Worm (Caenorhabditis elegans) whole organism, L4 larva: ENCODE measurements around the gene cit-1.1.

ENCODE experiments used
- F37D6.2 ChIP-seq: sonication (generic microtip); optimal IDR thresholded peaks from 2 replicates; lab custom pipeline; 2016; ENCODE audit warnings: mild to moderate bottlenecking, missing genetic modification characterization, missing compliant biosample characterization
- R02D3.7 ChIP-seq: fragments of 150-350 bp; sonication (generic microtip); optimal IDR thresholded peaks from 3 replicates; lab custom pipeline; 2014; ENCODE audit warnings: missing biosample characterization, missing genetic modification characterization
- T26A8.4 ChIP-seq: fragments of 200-800 bp; sonication (Bioruptor generic); IDR thresholded peaks from 2 replicates; pipeline ENCODE4 v1.3.6; 2022; ENCODE audit warnings: missing genetic modification characterization, missing compliant biosample characterization
- Y105C5A.15 ChIP-seq: fragments of 200-800 bp; sonication (Bioruptor generic); IDR thresholded peaks from 2 replicates; pipeline ENCODE4 v1.3.6; 2022; ENCODE audit warnings: missing genetic modification characterization, missing compliant biosample characterization
- Y5F2A.4 ChIP-seq: fragments of 200-800 bp; sonication (Bioruptor generic); optimal IDR thresholded peaks from 2 replicates; lab custom pipeline; 2018; ENCODE audit warnings: mild to moderate bottlenecking, missing genetic modification characterization, missing compliant biosample characterization
- ZK337.2 ChIP-seq: fragments of 200-800 bp; sonication (Bioruptor generic); IDR thresholded peaks from 2 replicates; pipeline ENCODE4 v1.3.6; 2022; ENCODE audit warnings: missing genetic modification reagents, missing genetic modification characterization, missing compliant biosample characterization
- ZK546.5 ChIP-seq, 2 experiments: sonication (generic microtip); optimal IDR thresholded peaks; 2 replicates each; lab custom pipeline; 2017; ENCODE audit warnings: missing biosample characterization in 2 of 2, missing genetic modification characterization in 2 of 2
- aly-2 ChIP-seq: sonication (generic microtip); optimal IDR thresholded peaks from 2 replicates; lab custom pipeline; 2018; ENCODE audit warnings: missing biosample characterization, missing genetic modification characterization
- ama-1 ChIP-seq: fragments of 150-350 bp; optimal IDR thresholded peaks from 2 replicates; lab custom pipeline; 2014; ENCODE audit warnings: inconsistent platforms, mixed read lengths
- arid-1 ChIP-seq: fragments of 200-800 bp; sonication (Bioruptor generic); conservative IDR thresholded peaks from 2 replicates; pipeline ENCODE4 v1.3.6; 2022; ENCODE audit warnings: missing genetic modification reagents, missing genetic modification characterization, missing compliant biosample characterization
- ceh-20 ChIP-seq: fragments of 200-800 bp; sonication (Bioruptor generic); IDR thresholded peaks from 2 replicates; pipeline ENCODE4 v1.3.6; 2022; ENCODE audit warnings: missing genetic modification reagents, missing genetic modification characterization, missing compliant biosample characterization
- ceh-28 ChIP-seq: fragments of 150-350 bp; optimal IDR thresholded peaks from 2 replicates; lab custom pipeline; 2014; ENCODE audit warnings: missing biosample characterization, missing genetic modification reagents, missing genetic modification characterization
- ceh-32 ChIP-seq: sonication (generic microtip); optimal IDR thresholded peaks from 2 replicates; lab custom pipeline; 2016; ENCODE audit warnings: mild to moderate bottlenecking, missing genetic modification characterization, missing compliant biosample characterization; ENCODE audit not compliant: poor library complexity
- cey-2 ChIP-seq: sonication (generic microtip); optimal IDR thresholded peaks from 3 replicates; lab custom pipeline; 2017; ENCODE audit warnings: missing genetic modification characterization, mild to moderate bottlenecking, missing compliant biosample characterization, antibody characterized with exemption, borderline replicate concordance; ENCODE audit not compliant: insufficient read depth
- ctbp-1 ChIP-seq: fragments of 200-800 bp; sonication (Bioruptor generic); IDR thresholded peaks from 2 replicates; pipeline ENCODE4 v1.3.6; 2022; ENCODE audit warnings: missing genetic modification reagents, missing genetic modification characterization, missing compliant biosample characterization
- daf-16 ChIP-seq, 3 experiments: sonication (generic microtip); optimal IDR thresholded peaks; 2 replicates each; lab custom pipeline; 2016 to 2017; ENCODE audit warnings: missing genetic modification characterization in 3 of 3, missing genetic modification reagents in 3 of 3, mild to moderate bottlenecking in 2 of 3, missing compliant biosample characterization in 2 of 3, missing biosample characterization in 1 of 3, moderate library complexity in 1 of 3
- daf-19 ChIP-seq: fragments of 200-800 bp; sonication (Bioruptor generic); conservative IDR thresholded peaks from 2 replicates; pipeline ENCODE4 v1.3.6; 2022; ENCODE audit warnings: missing genetic modification characterization, missing compliant biosample characterization
- dmd-6 ChIP-seq: fragments of 200-800 bp; sonication (Bioruptor generic); IDR thresholded peaks from 2 replicates; pipeline ENCODE4 v1.3.6; 2022; ENCODE audit warnings: missing genetic modification reagents, missing genetic modification characterization, missing compliant biosample characterization
- dpl-1 ChIP-seq: fragments of 150-350 bp; optimal IDR thresholded peaks from 2 replicates; lab custom pipeline; 2014; ENCODE audit warnings: missing biosample characterization, missing genetic modification reagents, missing genetic modification characterization
- hif-1 ChIP-seq, 2 experiments: sonication (generic microtip); optimal IDR thresholded peaks; 2 replicates each; lab custom pipeline; 2016 to 2017; ENCODE audit warnings: missing compliant biosample characterization in 2 of 2, missing genetic modification characterization in 2 of 2, missing genetic modification reagents in 2 of 2, missing genotype in 2 of 2, mild to moderate bottlenecking in 1 of 2
- hlh-11 ChIP-seq: fragments of 200-800 bp; sonication (Bioruptor generic); optimal IDR thresholded peaks from 2 replicates; lab custom pipeline; 2018; ENCODE audit warnings: mild to moderate bottlenecking, missing genetic modification characterization, missing compliant biosample characterization
- hlh-30 ChIP-seq: sonication (generic microtip); optimal IDR thresholded peaks from 2 replicates; lab custom pipeline; 2017; ENCODE audit warnings: antibody characterized with exemption, mild to moderate bottlenecking, missing genetic modification characterization, missing compliant biosample characterization; ENCODE audit not compliant: insufficient read depth
- jun-1 ChIP-seq: fragments of 150-350 bp; optimal IDR thresholded peaks from 2 replicates; lab custom pipeline; 2014; ENCODE audit warnings: missing biosample characterization, missing genetic modification reagents, missing genetic modification characterization
- lin-13 ChIP-seq: fragments of 150-350 bp; optimal IDR thresholded peaks from 2 replicates; lab custom pipeline; 2014; ENCODE audit warnings: missing biosample characterization, missing genetic modification reagents, missing genetic modification characterization
- lin-39 ChIP-seq: fragments of 150-350 bp; optimal IDR thresholded peaks from 2 replicates; lab custom pipeline; 2014; ENCODE audit warnings: missing biosample characterization, missing genetic modification reagents, missing genetic modification characterization
- lir-3 ChIP-seq: sonication (generic microtip); optimal IDR thresholded peaks from 2 replicates; lab custom pipeline; 2016; ENCODE audit warnings: mild to moderate bottlenecking, missing genetic modification characterization, missing compliant biosample characterization
- lsy-2 ChIP-seq, 2 experiments: fragments of 150-350 bp in 1 of 2; sonication (generic microtip) in 1 of 2; optimal IDR thresholded peaks; 2 replicates each; lab custom pipeline; 2014 to 2017; ENCODE audit warnings: missing biosample characterization in 2 of 2, missing genetic modification characterization in 2 of 2
- mdt-29 ChIP-seq: fragments of 200-800 bp; sonication (Bioruptor generic); IDR thresholded peaks from 2 replicates; pipeline ENCODE4 v1.3.6; 2022; ENCODE audit warnings: missing genetic modification reagents, missing genetic modification characterization, missing compliant biosample characterization
- mep-1 ChIP-seq: fragments of 150-350 bp; sonication (generic microtip); optimal IDR thresholded peaks from 3 replicates; lab custom pipeline; 2014; ENCODE audit warnings: missing biosample characterization, missing genetic modification characterization
- mes-2 ChIP-seq: sonication (generic microtip); optimal IDR thresholded peaks from 2 replicates; lab custom pipeline; 2016; ENCODE audit warnings: missing genotype, mild to moderate bottlenecking, missing genetic modification characterization, missing compliant biosample characterization; ENCODE audit not compliant: poor library complexity, severe bottlenecking
- mxl-3 ChIP-seq: fragments of 200-800 bp; sonication (Bioruptor generic); optimal IDR thresholded peaks from 2 replicates; lab custom pipeline; 2018; ENCODE audit warnings: mild to moderate bottlenecking, missing genetic modification characterization, missing compliant biosample characterization
- nhr-102 ChIP-seq: sonication (generic microtip); optimal IDR thresholded peaks from 2 replicates; lab custom pipeline; 2016; ENCODE audit warnings: mild to moderate bottlenecking, missing genetic modification characterization, moderate library complexity, missing compliant biosample characterization
- nhr-11 ChIP-seq: fragments of 150-350 bp; optimal IDR thresholded peaks from 2 replicates; lab custom pipeline; 2014; ENCODE audit warnings: missing biosample characterization, missing genetic modification characterization
- nhr-111 ChIP-seq: fragments of 200-800 bp; sonication (Bioruptor generic); optimal IDR thresholded peaks from 2 replicates; lab custom pipeline; 2018; ENCODE audit warnings: mild to moderate bottlenecking, missing genetic modification characterization, missing compliant biosample characterization
- nhr-25 ChIP-seq: sonication (generic microtip); optimal IDR thresholded peaks from 2 replicates; lab custom pipeline; 2017; ENCODE audit warnings: missing genetic modification characterization, mild to moderate bottlenecking, missing compliant biosample characterization, antibody characterized with exemption, moderate library complexity, borderline replicate concordance; ENCODE audit not compliant: insufficient read depth
- nhr-28 ChIP-seq: fragments of 150-350 bp; optimal IDR thresholded peaks from 2 replicates; lab custom pipeline; 2014; ENCODE audit warnings: missing biosample characterization, missing genetic modification characterization
- nhr-41 ChIP-seq: fragments of 200-800 bp; sonication (Bioruptor generic); IDR thresholded peaks from 2 replicates; pipeline ENCODE4 v1.3.6; 2022; ENCODE audit warnings: missing genetic modification reagents, missing genetic modification characterization, missing compliant biosample characterization
- nhr-6 ChIP-seq: fragments of 150-350 bp; optimal IDR thresholded peaks from 2 replicates; lab custom pipeline; 2014; ENCODE audit warnings: missing biosample characterization, missing genetic modification characterization
- php-3 ChIP-seq: fragments of 200-800 bp; sonication (Bioruptor generic); IDR thresholded peaks from 2 replicates; pipeline ENCODE4 v1.3.6; 2022; ENCODE audit warnings: missing genetic modification reagents, missing genetic modification characterization, missing compliant biosample characterization
- pqm-1 ChIP-seq: sonication (generic microtip); optimal IDR thresholded peaks from 2 replicates; lab custom pipeline; 2017; ENCODE audit warnings: missing biosample characterization, missing genetic modification characterization
- saeg-2 ChIP-seq: fragments of 200-800 bp; sonication (Bioruptor generic); IDR thresholded peaks from 2 replicates; pipeline ENCODE4 v1.3.6; 2022; ENCODE audit warnings: missing genetic modification reagents, missing genetic modification characterization, missing compliant biosample characterization
- set-16 ChIP-seq: fragments of 200-800 bp; sonication (Bioruptor generic); IDR thresholded peaks from 2 replicates; pipeline ENCODE4 v1.3.6; 2022; ENCODE audit warnings: missing genetic modification reagents, missing genetic modification characterization, missing compliant biosample characterization
- skn-1 ChIP-seq: fragments of 150-350 bp; optimal IDR thresholded peaks from 2 replicates; lab custom pipeline; 2014; ENCODE audit warnings: missing biosample characterization, missing genetic modification characterization
- vab-7 ChIP-seq: fragments of 200-800 bp; sonication (Bioruptor generic); IDR thresholded peaks from 2 replicates; pipeline ENCODE4 v1.3.6; 2022; ENCODE audit warnings: missing genetic modification reagents, missing genetic modification characterization, missing compliant biosample characterization
- zfp-2 ChIP-seq: sonication (generic microtip); optimal IDR thresholded peaks from 2 replicates; lab custom pipeline; 2016; ENCODE audit warnings: mild to moderate bottlenecking, missing genetic modification characterization, missing compliant biosample characterization
- zfp-3 ChIP-seq: fragments of 200-800 bp; sonication (Bioruptor generic); conservative IDR thresholded peaks from 2 replicates; pipeline ENCODE4 v1.3.6; 2022; ENCODE audit warnings: missing genetic modification reagents, missing genetic modification characterization, missing compliant biosample characterization
- zip-2 ChIP-seq: fragments of 150-350 bp; optimal IDR thresholded peaks from 2 replicates; lab custom pipeline; 2014; ENCODE audit warnings: missing biosample characterization, missing genetic modification characterization
- ztf-11 ChIP-seq: fragments of 150-350 bp; optimal IDR thresholded peaks from 2 replicates; lab custom pipeline; 2014; ENCODE audit warnings: missing biosample characterization, missing genetic modification characterization

cit-1.1 gene

ce11 chrIII:7977224-7977623 is 32.4 kb downstream of the cit-1.1 start (continued):
- TF ChIP-seq ZK337.2 (no peak), Y5F2A.4 (GFP tag; lab: Kevin White, UChicago) (no peak), daf-16 (GFP tag; optimal IDR thresholded peaks at IDR 0.05; lab: Kevin White, UChicago) (no peak), daf-16 (tag; optimal IDR thresholded peaks at IDR 0.05; lab: Kevin White, UChicago) (no peak), nhr-41 (GFP tag; lab: Robert Waterston, UW) (no peak), mes-2 (peak; percentile 29), nhr-11 (tag; lab: Kevin White, UChicago) (no peak), F37D6.2 (tag; lab: Kevin White, UChicago) (no peak), skn-1 (tag; lab: Kevin White, UChicago) (no peak), daf-19 (no peak), hif-1 (tag; optimal IDR thresholded peaks at IDR 0.05; lab: Kevin White, UChicago) (peak in 1 of 2 experiments; percentile 7), lir-3 (no peak), nhr-102 (tag; lab: Kevin White, UChicago) (peak; percentile 71), zip-2 (no peak), mdt-29 (0 out of 2 replicates have a peak, but pooled peaks have one; percentile 12), T26A8.4 (GFP tag; lab: Robert Waterston, UW) (0 out of 2 replicates have a peak, but pooled peaks have one; percentile 29), aly-2 (tag; lab: Kevin White, UChicago) (no peak), lin-39 (no peak), zfp-3 (peak; percentile 71; the same call in 1 of the 2 replicates), ceh-20 (GFP tag; lab: Robert Waterston, UW) (no peak), nhr-25 (tag; lab: Kevin White, UChicago) (no peak), ZK546.5 (tag; optimal IDR thresholded peaks at IDR 0.05; lab: Kevin White, UChicago) (no peak), nhr-6 (tag; lab: Kevin White, UChicago) (no peak), mxl-3 (GFP tag; lab: Kevin White, UChicago) (no peak), dmd-6 (GFP tag; lab: Robert Waterston, UW) (no peak), zfp-2 (tag; lab: Kevin White, UChicago) (no peak), ctbp-1 (GFP tag; lab: Robert Waterston, UW) (no peak), cey-2 (tag; lab: Kevin White, UChicago) (no peak), arid-1 (GFP tag; lab: Robert Waterston, UW) (no peak), ceh-32 (tag; lab: Kevin White, UChicago) (no peak), saeg-2 (GFP tag; lab: Robert Waterston, UW) (0 out of 2 replicates have a peak, but pooled peaks have one; percentile 19), php-3 (0 out of 2 replicates have a peak, but pooled peaks have one; percentile 29), ztf-11 (tag; lab: Kevin White, UChicago) (no peak), set-16 (no peak), R02D3.7 (tag; lab: Kevin White, UChicago) (no peak), jun-1 (tag; lab: Kevin White, UChicago) (no peak), dpl-1 (GFP tag; lab: Kevin White, UChicago) (no peak)
- TF ChIP-seq, all 104 proteins: peak for 22

- peak; percentile 65 for TF ChIP-seq mep-1 (tag; lab: Kevin White, UChicago)
- peak; percentile 12 for TF ChIP-seq lin-13 (GFP tag; lab: Kevin White, UChicago)
- peak; percentile 32; the same call in 1 of the 2 replicates for TF ChIP-seq dmd-6 (GFP tag; lab: Robert Waterston, UW)
- TF ChIP-seq nhr-102 (tag; lab: Kevin White, UChicago), result no peak
- no peak for TF ChIP-seq ceh-28
- TF ChIP-seq lsy-2 (tag; optimal IDR thresholded peaks at IDR 0.05; lab: Kevin White, UChicago), result peak in 1 of 2 experiments; percentile 28
- peak; percentile 68 for TF ChIP-seq hlh-30 (tag; lab: Kevin White, UChicago)
- peak; percentile 42 for TF ChIP-seq hlh-11 (tag; lab: Kevin White, UChicago)
- peak; percentile 16 for TF ChIP-seq nhr-6 (tag; lab: Kevin White, UChicago)
- TF ChIP-seq aly-2 (tag; lab: Kevin White, UChicago), result no peak
- TF ChIP-seq nhr-11 (tag; lab: Kevin White, UChicago), result peak; percentile 45
- no peak for TF ChIP-seq Y105C5A.15 (GFP tag; lab: Robert Waterston, UW)
- TF ChIP-seq ctbp-1 (GFP tag; lab: Robert Waterston, UW), result 0 out of 2 replicates have a peak, but pooled peaks have one; percentile 7
- TF ChIP-seq nhr-28 (tag; lab: Kevin White, UChicago), result peak; percentile 48
- TF ChIP-seq zip-2, result peak; percentile 2
- peak; percentile 6 for TF ChIP-seq pqm-1 (tag; lab: Kevin White, UChicago)
- TF ChIP-seq vab-7 (GFP tag; lab: Robert Waterston, UW), result no peak
- TF ChIP-seq nhr-111 (GFP tag; lab: Kevin White, UChicago), result no peak
- peak; percentile 70 for TF ChIP-seq ama-1 (lab: Kevin White, UChicago)
- TF ChIP-seq php-3, result peak; percentile 82
- TF ChIP-seq saeg-2 (GFP tag; lab: Robert Waterston, UW), result no peak
Measured at ce11 chrIII:7973968-7974607, 35.5 kb downstream of the cit-1.1 start.
